Fruit fly (Drosophila melanogaster) whole organism, embryonic: ENCODE results near the gene Tgt.

Experiments
- Antp ChIP-seq: fragments of 200-800 bp; sonication (Bioruptor generic); optimal IDR thresholded peaks from 3 replicates; lab custom pipeline; 2016; ENCODE audit warnings: missing biosample characterization, missing genetic modification characterization
- Asciz ChIP-seq: fragments of 200-800 bp; sonication (Bioruptor generic); optimal IDR thresholded peaks from 2 replicates; lab custom pipeline; 2017; ENCODE audit warnings: missing biosample characterization, mild to moderate bottlenecking, missing genetic modification characterization, missing genetic modification reagents
- CG10267 ChIP-seq: fragments of 200-800 bp; sonication (Bioruptor generic); optimal IDR thresholded peaks from 2 replicates; lab custom pipeline; 2018; ENCODE audit warnings: missing biosample characterization, mild to moderate bottlenecking, missing genetic modification characterization, moderate library complexity
- CG10321 ChIP-seq: fragments of 200-800 bp; sonication (Bioruptor generic); IDR thresholded peaks from 2 replicates; pipeline ENCODE4 v1.3.6; 2022; ENCODE audit warnings: missing biosample characterization, missing genetic modification characterization
- CG10979 ChIP-seq: fragments of 200-800 bp; sonication (Bioruptor generic); optimal IDR thresholded peaks from 2 replicates; lab custom pipeline; 2018; ENCODE audit warnings: missing biosample characterization, mild to moderate bottlenecking, missing genetic modification characterization, moderate library complexity
- CG11093 ChIP-seq: fragments of 200-800 bp; sonication (Bioruptor generic); IDR thresholded peaks from 3 replicates; pipeline ENCODE4 v1.3.6; 2022; ENCODE audit warnings: missing biosample characterization, missing genetic modification characterization
- CG11723 ChIP-seq: fragments of 200-800 bp; sonication (Bioruptor generic); optimal IDR thresholded peaks from 2 replicates; lab custom pipeline; 2017; ENCODE audit warnings: missing biosample characterization, mild to moderate bottlenecking, missing genetic modification characterization
- CG12391 ChIP-seq: fragments of 200-800 bp; sonication (Bioruptor generic); optimal IDR thresholded peaks from 3 replicates; lab custom pipeline; 2018; ENCODE audit warnings: missing biosample characterization, mild to moderate bottlenecking, missing genetic modification characterization, moderate library complexity
- CG12769 ChIP-seq: fragments of 200-800 bp; sonication (Bioruptor generic); optimal IDR thresholded peaks from 2 replicates; lab custom pipeline; 2019; ENCODE audit warnings: missing biosample characterization, mild to moderate bottlenecking, missing genetic modification characterization, moderate library complexity
- CG12942 ChIP-seq: fragments of 200-800 bp; sonication (Bioruptor generic); optimal IDR thresholded peaks from 3 replicates; lab custom pipeline; 2016; ENCODE audit warnings: missing biosample characterization, missing genetic modification characterization
- CG14014 ChIP-seq: fragments of 200-800 bp; sonication (Bioruptor generic); IDR thresholded peaks from 2 replicates; pipeline ENCODE4 v1.3.6; 2022; ENCODE audit warnings: missing biosample characterization, missing genetic modification characterization
- CG16813 ChIP-seq: fragments of 200-800 bp; sonication (Bioruptor generic); IDR thresholded peaks from 3 replicates; pipeline ENCODE4 v1.3.6; 2022; ENCODE audit warnings: missing biosample characterization, missing genetic modification characterization; ENCODE audit not compliant: partially characterized antibody
- CG17328 ChIP-seq: fragments of 200-800 bp; sonication (Bioruptor generic); IDR thresholded peaks from 2 replicates; pipeline ENCODE4 v1.3.6; 2022; ENCODE audit warnings: missing biosample characterization, missing genetic modification characterization
- CG17359 ChIP-seq: fragments of 200-800 bp; sonication (Bioruptor generic); optimal IDR thresholded peaks from 3 replicates; lab custom pipeline; 2018; ENCODE audit warnings: missing biosample characterization, mild to moderate bottlenecking, missing genetic modification characterization, moderate library complexity
- CG18011 ChIP-seq: fragments of 200-800 bp; sonication (Bioruptor generic); optimal IDR thresholded peaks from 2 replicates; lab custom pipeline; 2017; ENCODE audit warnings: missing biosample characterization, missing genetic modification characterization, mild to moderate bottlenecking, moderate library complexity, missing genotype
- CG2129 ChIP-seq: fragments of 200-800 bp; sonication (Bioruptor generic); IDR thresholded peaks from 2 replicates; pipeline ENCODE4 v1.3.6; 2022; ENCODE audit warnings: missing biosample characterization, missing genetic modification characterization; ENCODE audit not compliant: partially characterized antibody
- CG31365 ChIP-seq: fragments of 200-800 bp; sonication (Bioruptor generic); optimal IDR thresholded peaks from 2 replicates; lab custom pipeline; 2018; ENCODE audit warnings: missing biosample characterization, mild to moderate bottlenecking, missing genetic modification characterization
- CG32532 ChIP-seq: fragments of 200-800 bp; sonication (Bioruptor generic); IDR thresholded peaks from 2 replicates; pipeline ENCODE4 v1.3.6; 2022; ENCODE audit warnings: missing biosample characterization, missing genetic modification characterization
- CG34422 ChIP-seq: fragments of 200-800 bp; sonication (Bioruptor generic); IDR thresholded peaks from 3 replicates; pipeline ENCODE4 v1.3.6; 2022; ENCODE audit warnings: missing biosample characterization, missing genetic modification characterization
- CG4360 ChIP-seq: fragments of 200-800 bp; sonication (Bioruptor generic); IDR thresholded peaks from 2 replicates; pipeline ENCODE4 v1.3.6; 2022; ENCODE audit warnings: missing biosample characterization, missing genetic modification characterization
- CG7839 ChIP-seq: fragments of 200-800 bp; sonication (Bioruptor generic); optimal IDR thresholded peaks from 3 replicates; lab custom pipeline; 2018; ENCODE audit warnings: missing biosample characterization, mild to moderate bottlenecking, missing genetic modification characterization, moderate library complexity
- CG7963 ChIP-seq: fragments of 200-800 bp; sonication (Bioruptor generic); IDR thresholded peaks from 3 replicates; pipeline ENCODE4 v1.3.6; 2022; ENCODE audit warnings: missing biosample characterization, missing genetic modification characterization; ENCODE audit not compliant: partially characterized antibody
- CG7987 ChIP-seq: fragments of 200-800 bp; sonication (Bioruptor generic); optimal IDR thresholded peaks from 2 replicates; lab custom pipeline; 2018; ENCODE audit warnings: missing biosample characterization, mild to moderate bottlenecking, missing genetic modification characterization, moderate library complexity
- CG9437 ChIP-seq: fragments of 200-800 bp; sonication (Bioruptor generic); optimal IDR thresholded peaks from 2 replicates; lab custom pipeline; 2018; ENCODE audit warnings: missing biosample characterization, mild to moderate bottlenecking, missing genetic modification characterization
- Fer1 ChIP-seq: fragments of 200-800 bp; sonication (Bioruptor generic); optimal IDR thresholded peaks from 2 replicates; lab custom pipeline; 2017; ENCODE audit warnings: missing biosample characterization, mild to moderate bottlenecking, missing genetic modification characterization
- Fer3 ChIP-seq: fragments of 200-800 bp; sonication (Bioruptor generic); optimal IDR thresholded peaks from 2 replicates; lab custom pipeline; 2018; ENCODE audit warnings: missing biosample characterization, mild to moderate bottlenecking, missing genetic modification characterization, moderate library complexity
- H2.0 ChIP-seq: fragments of 200-800 bp; sonication (Bioruptor generic); IDR thresholded peaks from 2 replicates; pipeline ENCODE4 v1.3.6; 2022; ENCODE audit warnings: missing biosample characterization, missing genetic modification characterization
- NC2α ChIP-seq: fragments of 200-800 bp; sonication (Bioruptor generic); optimal IDR thresholded peaks from 2 replicates; lab custom pipeline; 2016; ENCODE audit warnings: missing biosample characterization, missing genetic modification characterization
- NK7.1 ChIP-seq: fragments of 200-800 bp; sonication (Bioruptor generic); optimal IDR thresholded peaks from 3 replicates; lab custom pipeline; 2016; ENCODE audit warnings: missing biosample characterization, missing genetic modification characterization
- Nf-YA ChIP-seq: fragments of 200-800 bp; sonication (Bioruptor generic); IDR thresholded peaks from 2 replicates; pipeline ENCODE4 v1.3.6; 2022; ENCODE audit warnings: missing biosample characterization, missing genetic modification characterization
- Pdp1 ChIP-seq, 2 experiments: fragments of 200-800 bp; sonication (Bioruptor generic); optimal IDR thresholded peaks; 3 replicates each; lab custom pipeline; 2016; ENCODE audit warnings: missing biosample characterization in 2 of 2, missing genetic modification characterization in 2 of 2, mild to moderate bottlenecking in 1 of 2, moderate library complexity in 1 of 2
- Ravus ChIP-seq: fragments of 200-800 bp; sonication (Bioruptor generic); IDR thresholded peaks from 2 replicates; pipeline ENCODE4 v1.3.6; 2022; ENCODE audit warnings: missing biosample characterization, missing genetic modification characterization
- Rfx ChIP-seq: fragments of 200-800 bp; sonication (Bioruptor generic); IDR thresholded peaks from 2 replicates; pipeline ENCODE4 v1.3.6; 2022; ENCODE audit warnings: missing biosample characterization, missing genetic modification characterization
- Xbp1 ChIP-seq: fragments of 200-800 bp; sonication (Bioruptor generic); optimal IDR thresholded peaks from 3 replicates; lab custom pipeline; 2016; ENCODE audit warnings: missing biosample characterization, mild to moderate bottlenecking, missing genetic modification characterization
- ap ChIP-seq: fragments of 200-800 bp; sonication (Bioruptor generic); IDR thresholded peaks from 2 replicates; pipeline ENCODE4 v1.3.6; 2022; ENCODE audit warnings: missing biosample characterization, missing genetic modification characterization
- chinmo ChIP-seq: fragments of 200-800 bp; sonication (Bioruptor generic); IDR thresholded peaks from 4 replicates; pipeline ENCODE4 v1.3.6; 2022; ENCODE audit warnings: missing biosample characterization, missing genetic modification characterization; ENCODE audit not compliant: partially characterized antibody
- chn ChIP-seq: fragments of 200-800 bp; sonication (Bioruptor generic); optimal IDR thresholded peaks from 2 replicates; lab custom pipeline; 2016; ENCODE audit warnings: missing biosample characterization, missing genetic modification characterization
- dimm ChIP-seq: fragments of 200-800 bp; sonication (Bioruptor generic); IDR thresholded peaks from 2 replicates; pipeline ENCODE4 v1.3.6; 2022; ENCODE audit warnings: missing biosample characterization, missing genetic modification characterization
- ewg ChIP-seq: fragments of 200-800 bp; sonication (Bioruptor generic); optimal IDR thresholded peaks from 3 replicates; lab custom pipeline; 2017; ENCODE audit warnings: mild to moderate bottlenecking, missing biosample characterization, missing genetic modification reagents, missing genetic modification characterization
- grn ChIP-seq: fragments of 200-800 bp; sonication (Bioruptor generic); optimal IDR thresholded peaks from 3 replicates; lab custom pipeline; 2017; ENCODE audit warnings: missing biosample characterization, missing genetic modification characterization
- jigr1 ChIP-seq: fragments of 200-800 bp; sonication (Bioruptor generic); IDR thresholded peaks from 3 replicates; pipeline ENCODE4 v1.3.6; 2022; ENCODE audit warnings: missing biosample characterization, missing genetic modification characterization
- kni ChIP-seq: fragments of 200-800 bp; sonication (Bioruptor generic); optimal IDR thresholded peaks from 3 replicates; lab custom pipeline; 2017; ENCODE audit warnings: mild to moderate bottlenecking, missing biosample characterization, missing genetic modification reagents, missing genetic modification characterization
- lab ChIP-seq: fragments of 200-800 bp; sonication (Bioruptor generic); optimal IDR thresholded peaks from 3 replicates; lab custom pipeline; 2017; ENCODE audit warnings: missing biosample characterization, missing genetic modification characterization, mild to moderate bottlenecking, moderate library complexity, missing genetic modification reagents
- lilli ChIP-seq: fragments of 200-800 bp; sonication (Bioruptor generic); optimal IDR thresholded peaks from 3 replicates; lab custom pipeline; 2016; ENCODE audit warnings: missing biosample characterization, missing genetic modification characterization
- lmd ChIP-seq: fragments of 200-800 bp; sonication (Bioruptor generic); IDR thresholded peaks from 2 replicates; pipeline ENCODE4 v1.3.6; 2022; ENCODE audit warnings: missing biosample characterization, missing genetic modification characterization
- nerfin-1 ChIP-seq: fragments of 200-800 bp; sonication (Bioruptor generic); optimal IDR thresholded peaks from 3 replicates; lab custom pipeline; 2019; ENCODE audit warnings: missing biosample characterization, mild to moderate bottlenecking, missing genetic modification characterization, moderate library complexity
- nom ChIP-seq: fragments of 200-800 bp; sonication (Bioruptor generic); optimal IDR thresholded peaks from 2 replicates; lab custom pipeline; 2017; ENCODE audit warnings: missing biosample characterization, missing genetic modification characterization, mild to moderate bottlenecking, moderate library complexity, missing genetic modification reagents
- p53 ChIP-seq: fragments of 200-800 bp; sonication (Bioruptor generic); optimal IDR thresholded peaks from 2 replicates; lab custom pipeline; 2016; ENCODE audit warnings: missing biosample characterization, missing genetic modification characterization
- sima ChIP-seq: fragments of 200-800 bp; sonication (Bioruptor generic); optimal IDR thresholded peaks from 2 replicates; lab custom pipeline; 2016; ENCODE audit warnings: missing biosample characterization, missing genetic modification characterization
- sisA ChIP-seq: fragments of 200-800 bp; sonication (Bioruptor generic); IDR thresholded peaks from 2 replicates; pipeline ENCODE4 v1.3.6; 2022; ENCODE audit warnings: missing biosample characterization, missing genetic modification characterization
- tgo ChIP-seq: fragments of 200-800 bp; sonication (Bioruptor generic); IDR thresholded peaks from 3 replicates; pipeline ENCODE4 v1.3.6; 2022; ENCODE audit warnings: missing biosample characterization, missing genetic modification characterization
- tin ChIP-seq: fragments of 200-800 bp; sonication (Bioruptor generic); optimal IDR thresholded peaks from 3 replicates; lab custom pipeline; 2016; ENCODE audit warnings: missing biosample characterization, missing genetic modification characterization
- tio ChIP-seq: fragments of 200-800 bp; sonication (Bioruptor generic); optimal IDR thresholded peaks from 2 replicates; lab custom pipeline; 2017; ENCODE audit warnings: missing biosample characterization, missing genetic modification characterization, inconsistent platforms

Gene Tgt

DNA sequence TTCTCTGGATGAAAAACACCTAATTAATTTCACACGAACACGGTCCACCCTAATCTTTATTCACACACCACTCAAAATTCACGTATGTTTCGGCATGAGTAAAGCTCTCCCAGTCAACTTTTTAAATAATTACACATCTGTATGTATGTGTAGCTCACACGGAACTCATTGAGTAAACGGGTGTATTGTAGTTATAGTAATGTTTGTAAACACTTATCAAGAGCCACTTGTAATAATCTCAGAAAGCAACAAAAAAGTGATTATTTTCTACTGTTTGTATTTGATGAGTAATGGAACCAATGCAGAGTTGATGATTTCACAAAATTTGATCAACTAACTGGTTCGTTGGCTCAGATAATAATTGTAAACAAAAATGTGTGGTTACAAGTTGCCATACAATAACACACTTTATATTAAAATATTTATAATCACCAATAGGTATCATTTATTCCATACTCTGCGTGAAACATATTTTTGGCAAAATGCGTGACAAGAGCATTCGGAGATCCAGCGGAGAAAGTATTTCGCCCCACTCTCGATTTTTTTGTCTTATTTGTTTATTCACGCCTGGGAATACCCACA is 34.1 kb downstream of the Tgt start (continued):
- no peak for TF ChIP-seq NC2α (GFP tag; lab: Kevin White, UChicago)
- no peak for TF ChIP-seq lilli (GFP tag; lab: Kevin White, UChicago)
- TF ChIP-seq ap, result no peak
- peak; percentile 31 for TF ChIP-seq CG9437 (GFP tag; lab: Kevin White, UChicago)
- no peak for TF ChIP-seq Ravus
- no peak for TF ChIP-seq Asciz (GFP tag; lab: Kevin White, UChicago)
- no peak for TF ChIP-seq CG10321 (GFP tag; lab: Robert Waterston, UW)
- TF ChIP-seq CG7839 (tag; lab: Kevin White, UChicago), result peak; percentile 40
- TF ChIP-seq chinmo (GFP tag; lab: Robert Waterston, UW), result no peak
- no peak for TF ChIP-seq CG10979 (tag; lab: Kevin White, UChicago)
- no peak for TF ChIP-seq Fer1 (GFP tag; lab: Kevin White, UChicago)
- no peak for TF ChIP-seq CG2129
- TF ChIP-seq CG7963, result no peak
- TF ChIP-seq CG12942 (GFP tag; lab: Kevin White, UChicago), result no peak
- TF ChIP-seq Pdp1 (GFP tag; optimal IDR thresholded peaks at IDR 0.05; lab: Kevin White, UChicago), result no peak
- peak; percentile 28; the same call in 1 of the 2 replicates for TF ChIP-seq lmd (GFP tag; lab: Robert Waterston, UW)
- no peak for TF ChIP-seq Fer3
- no peak for TF ChIP-seq nerfin-1 (tag; lab: Kevin White, UChicago)
- TF ChIP-seq CG11723 (GFP tag; lab: Kevin White, UChicago), result no peak
- no peak for TF ChIP-seq Nf-YA (GFP tag; lab: Robert Waterston, UW)
- no peak for TF ChIP-seq lab
- peak; percentile 53 for TF ChIP-seq Xbp1
- no peak for TF ChIP-seq H2.0
- TF ChIP-seq kni, result no peak
- peak; percentile 57 for TF ChIP-seq CG12769 (tag; lab: Kevin White, UChicago)
- TF ChIP-seq tin, result no peak
- TF ChIP-seq CG11093 (GFP tag; lab: Robert Waterston, UW), result no peak
- peak; percentile 52 for TF ChIP-seq CG12391 (tag; lab: Kevin White, UChicago)
- no peak for TF ChIP-seq CG34422 (GFP tag; lab: Robert Waterston, UW)
- no peak for TF ChIP-seq CG17328
- no peak for TF ChIP-seq CG18011
- TF ChIP-seq Rfx (GFP tag; lab: Robert Waterston, UW), result peak; percentile 47
- TF ChIP-seq ewg, result no peak
- TF ChIP-seq chn (GFP tag; lab: Kevin White, UChicago), result peak; percentile 12
- no peak for TF ChIP-seq dimm (GFP tag; lab: Robert Waterston, UW)
- TF ChIP-seq CG4360 (GFP tag; lab: Robert Waterston, UW), result no peak
- no peak for TF ChIP-seq NK7.1

DNA sequence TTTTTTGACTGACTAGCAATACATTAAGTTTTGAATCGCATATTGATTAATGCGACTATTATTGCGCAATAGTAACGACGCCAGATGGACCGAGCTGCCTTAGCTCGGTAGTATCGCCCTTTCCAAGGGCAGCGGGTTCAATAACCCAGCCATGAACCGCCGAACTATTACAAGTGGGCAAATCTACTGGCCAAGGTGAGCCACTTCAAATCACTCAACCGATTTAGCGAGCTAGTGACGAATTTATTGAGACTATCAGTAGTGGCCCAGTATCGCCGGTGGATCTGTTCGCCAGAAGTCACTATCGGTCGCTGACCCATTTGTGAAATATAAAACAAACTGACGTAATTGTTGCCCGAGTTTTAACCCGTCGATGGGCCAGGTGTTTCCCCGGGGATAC is 34.6 kb downstream of the Tgt start:
- no peak for TF ChIP-seq CG4360 (GFP tag; lab: Robert Waterston, UW)
- TF ChIP-seq CG31365 (tag; lab: Kevin White, UChicago), result no peak
- TF ChIP-seq nom (GFP tag; lab: Kevin White, UChicago), result no peak
- no peak for TF ChIP-seq CG7987 (GFP tag; lab: Kevin White, UChicago)
- no peak for TF ChIP-seq sisA (GFP tag; lab: Robert Waterston, UW)
- TF ChIP-seq CG32532 (GFP tag; lab: Robert Waterston, UW), result no peak
- TF ChIP-seq grn (GFP tag; lab: Kevin White, UChicago), result peak; percentile 13
- TF ChIP-seq CG16813, result no peak
- TF ChIP-seq tgo (GFP tag; lab: Robert Waterston, UW), result 0 out of 3 replicates have a peak, but pooled peaks have one; percentile 12
- TF ChIP-seq dimm (GFP tag; lab: Robert Waterston, UW), result no peak
- TF ChIP-seq jigr1, result no peak
- no peak for TF ChIP-seq sima (GFP tag; lab: Kevin White, UChicago)
- no peak for TF ChIP-seq tio (GFP tag; lab: Kevin White, UChicago)
- no peak for TF ChIP-seq Antp (GFP tag; lab: Kevin White, UChicago)
- 0 out of 2 replicates have a peak, but pooled peaks have one; percentile 3 for TF ChIP-seq CG14014 (GFP tag; lab: Robert Waterston, UW)
- TF ChIP-seq p53, result no peak
- no peak for TF ChIP-seq CG10267 (tag; lab: Kevin White, UChicago)
- TF ChIP-seq CG17359 (tag; lab: Kevin White, UChicago), result no peak
